Fruit fly (Drosophila melanogaster) whole organism, prepupa: ENCODE results near the gene RpS19a.
A peak's percentile ranks its signal among the peaks of the same experiment; 100 is the strongest.

Experiments
- Blimp-1 ChIP-seq: fragments of 200-800 bp; sonication (Bioruptor generic); optimal IDR thresholded peaks from 3 replicates; lab custom pipeline; 2017; ENCODE audit warnings: missing biosample characterization, missing genetic modification characterization, mild to moderate bottlenecking, moderate library complexity, missing genetic modification reagents
- CG10669 ChIP-seq: fragments of 200-800 bp; sonication (Bioruptor generic); optimal IDR thresholded peaks from 3 replicates; lab custom pipeline; 2018; ENCODE audit warnings: missing biosample characterization, mild to moderate bottlenecking, missing genetic modification characterization, moderate library complexity
- CG11294 ChIP-seq: fragments of 200-800 bp; sonication (Bioruptor generic); IDR thresholded peaks from 2 replicates; pipeline ENCODE4 v1.3.6; 2022; ENCODE audit warnings: missing biosample characterization, missing genetic modification characterization
- CG11762 ChIP-seq: fragments of 200-800 bp; sonication (Bioruptor generic); optimal IDR thresholded peaks from 3 replicates; lab custom pipeline; 2016; ENCODE audit warnings: missing biosample characterization, missing genetic modification characterization; ENCODE audit not compliant: insufficient read depth
- CG11902 ChIP-seq: fragments of 200-800 bp; sonication (Bioruptor generic); optimal IDR thresholded peaks from 3 replicates; lab custom pipeline; 2016; ENCODE audit warnings: missing biosample characterization, missing genetic modification characterization
- CG15336 ChIP-seq: fragments of 200-800 bp; sonication (Bioruptor generic); IDR thresholded peaks from 2 replicates; pipeline ENCODE4 v1.3.6; 2022; ENCODE audit warnings: missing biosample characterization, missing genetic modification characterization
- CG1621 ChIP-seq: fragments of 200-800 bp; sonication (Bioruptor generic); optimal IDR thresholded peaks from 3 replicates; lab custom pipeline; 2018; ENCODE audit warnings: missing biosample characterization, mild to moderate bottlenecking, missing genetic modification characterization
- CG16779 ChIP-seq: fragments of 200-800 bp; sonication (Bioruptor generic); optimal IDR thresholded peaks from 3 replicates; lab custom pipeline; 2017; ENCODE audit warnings: missing biosample characterization, mild to moderate bottlenecking, missing genetic modification characterization
- CG3032 ChIP-seq: fragments of 200-800 bp; optimal IDR thresholded peaks from 2 replicates; lab custom pipeline; 2019; ENCODE audit warnings: missing biosample characterization, mild to moderate bottlenecking, missing genetic modification characterization, moderate library complexity
- CG31627 ChIP-seq: fragments of 200-800 bp; sonication (Bioruptor generic); optimal IDR thresholded peaks from 3 replicates; lab custom pipeline; 2016; ENCODE audit warnings: missing biosample characterization, missing genetic modification characterization
- CG32006 ChIP-seq: fragments of 200-800 bp; sonication (Bioruptor generic); optimal IDR thresholded peaks from 3 replicates; lab custom pipeline; 2017; ENCODE audit warnings: missing biosample characterization, mild to moderate bottlenecking, missing genetic modification characterization
- CG3919 ChIP-seq: fragments of 200-800 bp; sonication (Bioruptor generic); optimal IDR thresholded peaks from 3 replicates; lab custom pipeline; 2016; ENCODE audit warnings: missing biosample characterization, missing genetic modification characterization
- CG4318 ChIP-seq: fragments of 200-800 bp; sonication (Bioruptor generic); optimal IDR thresholded peaks from 3 replicates; lab custom pipeline; 2017; ENCODE audit warnings: missing biosample characterization, mild to moderate bottlenecking, missing genetic modification characterization
- CG6163 ChIP-seq: fragments of 200-800 bp; sonication (Bioruptor generic); IDR thresholded peaks from 3 replicates; pipeline ENCODE4 v1.3.6; 2022; ENCODE audit warnings: missing biosample characterization, missing genetic modification characterization
- CG6276 ChIP-seq: fragments of 200-800 bp; sonication (Bioruptor generic); optimal IDR thresholded peaks from 2 replicates; lab custom pipeline; 2017; ENCODE audit warnings: missing biosample characterization, mild to moderate bottlenecking, missing genetic modification characterization
- CG6792 ChIP-seq: fragments of 200-800 bp; sonication (Bioruptor generic); optimal IDR thresholded peaks from 3 replicates; lab custom pipeline; 2016; ENCODE audit warnings: missing biosample characterization, missing genetic modification characterization
- CG6808 ChIP-seq: fragments of 200-800 bp; sonication (Bioruptor generic); optimal IDR thresholded peaks from 3 replicates; lab custom pipeline; 2017; ENCODE audit warnings: missing biosample characterization, missing genetic modification characterization, mild to moderate bottlenecking, moderate library complexity, missing genetic modification reagents
- CG7368 ChIP-seq: fragments of 200-800 bp; sonication (Bioruptor generic); optimal IDR thresholded peaks from 3 replicates; lab custom pipeline; 2016; ENCODE audit warnings: missing biosample characterization, missing genetic modification characterization
- CG8319 ChIP-seq: fragments of 200-800 bp; sonication (Bioruptor generic); optimal IDR thresholded peaks from 3 replicates; lab custom pipeline; 2016; ENCODE audit warnings: missing biosample characterization, missing genetic modification characterization
- CG8632 ChIP-seq: fragments of 200-800 bp; sonication (Bioruptor generic); optimal IDR thresholded peaks from 3 replicates; lab custom pipeline; 2016; ENCODE audit warnings: missing biosample characterization, missing genetic modification characterization
- CG9139 ChIP-seq: fragments of 200-800 bp; sonication (Bioruptor generic); optimal IDR thresholded peaks from 3 replicates; lab custom pipeline; 2017; ENCODE audit warnings: missing biosample characterization, mild to moderate bottlenecking, missing genetic modification characterization
- Eip75B ChIP-seq: fragments of 200-800 bp; sonication (Bioruptor generic); optimal IDR thresholded peaks from 3 replicates; lab custom pipeline; 2016; ENCODE audit warnings: missing biosample characterization, missing genetic modification characterization
- Eip78C ChIP-seq: fragments of 200-800 bp; sonication (Bioruptor generic); peaks from one replicate; lab custom pipeline; 2016; ENCODE audit warnings: missing biosample characterization, missing genetic modification characterization
- Ets21C ChIP-seq: fragments of 200-800 bp; sonication (Bioruptor generic); optimal IDR thresholded peaks from 3 replicates; lab custom pipeline; 2016; ENCODE audit warnings: missing biosample characterization, missing genetic modification characterization
- Ets96B ChIP-seq: fragments of 200-800 bp; optimal IDR thresholded peaks from 2 replicates; lab custom pipeline; 2019; ENCODE audit warnings: missing biosample characterization, mild to moderate bottlenecking, missing genetic modification characterization, moderate library complexity
- Gug ChIP-seq: fragments of 200-800 bp; sonication (Bioruptor generic); IDR thresholded peaks from 2 replicates; pipeline ENCODE4 v1.3.6; 2022; ENCODE audit warnings: missing biosample characterization, missing genetic modification characterization
- Hr39 ChIP-seq: fragments of 200-800 bp; sonication (Bioruptor generic); optimal IDR thresholded peaks from 2 replicates; lab custom pipeline; 2016; ENCODE audit warnings: missing biosample characterization, missing genetic modification characterization
- Met ChIP-seq: fragments of 200-800 bp; sonication (Bioruptor generic); optimal IDR thresholded peaks from 3 replicates; lab custom pipeline; 2016; ENCODE audit warnings: missing biosample characterization, missing genetic modification characterization
- OdsH ChIP-seq: fragments of 200-800 bp; sonication (Bioruptor generic); optimal IDR thresholded peaks from 3 replicates; lab custom pipeline; 2016; ENCODE audit warnings: missing biosample characterization, missing genetic modification characterization
- Sox102F ChIP-seq: fragments of 200-800 bp; sonication (Bioruptor generic); optimal IDR thresholded peaks from 2 replicates; lab custom pipeline; 2016; ENCODE audit warnings: missing biosample characterization, mild to moderate bottlenecking, missing genetic modification characterization
- Sox15 ChIP-seq: fragments of 200-800 bp; sonication (Bioruptor generic); optimal IDR thresholded peaks from 3 replicates; lab custom pipeline; 2016; ENCODE audit warnings: missing biosample characterization, missing genetic modification characterization
- acj6 ChIP-seq: fragments of 200-800 bp; sonication (Bioruptor generic); optimal IDR thresholded peaks from 3 replicates; lab custom pipeline; 2016; ENCODE audit warnings: missing biosample characterization, missing genetic modification characterization
- cyc ChIP-seq: fragments of 200-800 bp; sonication (Bioruptor generic); optimal IDR thresholded peaks from 3 replicates; lab custom pipeline; 2016; ENCODE audit warnings: missing biosample characterization, missing genetic modification characterization
- dac ChIP-seq: fragments of 200-800 bp; sonication (Bioruptor generic); optimal IDR thresholded peaks from 2 replicates; lab custom pipeline; 2017; ENCODE audit warnings: missing biosample characterization, mild to moderate bottlenecking, missing genetic modification characterization
- dsx ChIP-seq: fragments of 200-800 bp; optimal IDR thresholded peaks from 3 replicates; lab custom pipeline; 2019; ENCODE audit warnings: missing biosample characterization, mild to moderate bottlenecking, missing genetic modification characterization, moderate library complexity; ENCODE audit not compliant: poor library complexity, severe bottlenecking
- eg ChIP-seq: fragments of 200-800 bp; sonication (Bioruptor generic); IDR thresholded peaks from 3 replicates; pipeline ENCODE4 v1.3.6; 2022; ENCODE audit warnings: missing biosample characterization, missing genetic modification characterization
- fd59A ChIP-seq: fragments of 200-800 bp; sonication (Bioruptor generic); optimal IDR thresholded peaks from 2 replicates; lab custom pipeline; 2017; ENCODE audit warnings: missing biosample characterization, mild to moderate bottlenecking, missing genetic modification characterization, missing genetic modification reagents
- fkh ChIP-seq: fragments of 200-800 bp; sonication (Bioruptor generic); optimal IDR thresholded peaks from 3 replicates; lab custom pipeline; 2017; ENCODE audit warnings: missing biosample characterization, mild to moderate bottlenecking, missing genetic modification characterization, moderate library complexity
- net ChIP-seq: fragments of 200-800 bp; sonication (Bioruptor generic); optimal IDR thresholded peaks from 3 replicates; lab custom pipeline; 2016; ENCODE audit warnings: missing biosample characterization, missing genetic modification characterization
- pdm3 ChIP-seq: fragments of 200-800 bp; sonication (Bioruptor generic); optimal IDR thresholded peaks from 3 replicates; lab custom pipeline; 2016; ENCODE audit warnings: missing biosample characterization, missing genetic modification characterization
- salr ChIP-seq, 2 experiments: fragments of 200-800 bp; sonication (Bioruptor generic); optimal IDR thresholded peaks; 3 replicates each; lab custom pipeline; 2016 to 2018; ENCODE audit warnings: missing biosample characterization in 2 of 2, missing genetic modification characterization in 2 of 2, mild to moderate bottlenecking in 1 of 2
- spab ChIP-seq: fragments of 200-800 bp; sonication (Bioruptor generic); optimal IDR thresholded peaks from 2 replicates; lab custom pipeline; 2017; ENCODE audit warnings: missing biosample characterization, mild to moderate bottlenecking, missing genetic modification characterization, missing genetic modification reagents
- ss ChIP-seq, 2 experiments: fragments of 200-800 bp; sonication (Bioruptor generic); optimal IDR thresholded peaks; 2 replicates in 1 of 2; 3 replicates in 1 of 2; lab custom pipeline; 2017 to 2018; ENCODE audit warnings: mild to moderate bottlenecking in 2 of 2, missing biosample characterization in 2 of 2, missing genetic modification characterization in 2 of 2, moderate library complexity in 1 of 2
- svp ChIP-seq: fragments of 200-800 bp; sonication (Bioruptor generic); peaks from one replicate; lab custom pipeline; 2016; ENCODE audit warnings: missing biosample characterization, missing genetic modification characterization
- vri ChIP-seq: fragments of 200-800 bp; sonication (Bioruptor generic); optimal IDR thresholded peaks from 3 replicates; lab custom pipeline; 2016; ENCODE audit warnings: missing biosample characterization, mild to moderate bottlenecking, missing genetic modification characterization

Gene RpS19a

DNA sequence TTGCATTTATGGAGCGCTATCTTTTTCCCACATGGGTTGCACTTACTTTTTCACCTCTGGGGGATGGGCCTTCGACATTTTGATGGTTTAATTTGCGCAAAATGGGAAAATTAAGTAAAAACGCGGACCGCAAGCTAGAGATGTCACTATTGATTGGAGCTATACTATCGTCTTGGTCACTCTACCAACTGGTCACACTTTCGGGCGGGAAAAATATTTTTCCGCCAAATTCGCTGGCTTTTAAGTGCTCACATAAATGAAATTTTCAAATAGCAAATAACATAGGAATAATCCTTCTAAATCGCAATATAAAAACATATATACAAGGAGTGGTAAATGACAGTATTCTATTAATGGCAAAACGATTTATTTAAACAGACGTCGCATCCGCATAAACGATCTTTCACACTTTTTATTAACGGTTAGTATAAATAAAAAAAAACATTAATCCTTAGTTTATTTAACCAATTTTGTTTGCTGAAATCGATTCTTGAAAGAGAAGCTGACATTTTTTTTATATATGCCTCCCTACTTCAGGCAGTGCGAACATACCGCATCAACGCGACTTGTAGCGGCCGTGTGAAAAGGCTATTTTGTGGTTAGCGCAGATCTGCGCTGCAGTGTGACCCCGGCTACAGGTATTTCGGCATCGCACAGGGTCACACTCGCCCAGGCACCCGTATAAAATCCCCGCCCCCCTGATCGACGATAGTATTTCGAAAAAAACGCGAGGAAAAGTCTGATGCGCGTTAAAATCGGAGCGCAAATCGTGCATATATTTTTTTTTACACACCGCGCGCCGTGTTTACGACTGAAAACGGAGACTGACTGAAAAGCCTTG is 2.8 kb downstream of the RpS19a start, which contains the start of the genes SNRPG and mthl1 (continued):
- peak; percentile 85 for TF ChIP-seq Sox15 (GFP tag; lab: Kevin White, UChicago)
- peak; percentile 73 for TF ChIP-seq CG3032 (tag; lab: Kevin White, UChicago)
- peak; percentile 94 for TF ChIP-seq svp (GFP tag; lab: Kevin White, UChicago)
- peak; percentile 79 for TF ChIP-seq Ets21C
- TF ChIP-seq spab (GFP tag; lab: Kevin White, UChicago), result peak; percentile 48
- peak; percentile 80 for TF ChIP-seq Eip75B
- peak; percentile 63 for TF ChIP-seq CG11762
- TF ChIP-seq ss (GFP tag; optimal IDR thresholded peaks at IDR 0.05; lab: Kevin White, UChicago), result peak in 1 of 2 experiments; percentile 56
- TF ChIP-seq Gug (GFP tag; lab: Robert Waterston, UW), result peak; percentile 88
- TF ChIP-seq Met (GFP tag; lab: Kevin White, UChicago), result peak; percentile 75
- peak; percentile 70 for TF ChIP-seq net (GFP tag; lab: Kevin White, UChicago)
- peak; percentile 75 for TF ChIP-seq acj6 (GFP tag; lab: Kevin White, UChicago)
- TF ChIP-seq CG7368, result peak; percentile 29
- TF ChIP-seq CG1621 (tag; lab: Kevin White, UChicago), result peak; percentile 63
- peak; percentile 90 for TF ChIP-seq Hr39 (GFP tag; lab: Kevin White, UChicago)
- peak; percentile 69 for TF ChIP-seq dac
- TF ChIP-seq CG4318, result peak; percentile 78
- peak; percentile 85 for TF ChIP-seq CG3919 (GFP tag; lab: Kevin White, UChicago)
- peak; percentile 36 for TF ChIP-seq CG6808 (GFP tag; lab: Kevin White, UChicago)
- peak; percentile 16 for TF ChIP-seq Blimp-1 (GFP tag; lab: Kevin White, UChicago)
- peak; percentile 87 for TF ChIP-seq CG32006 (GFP tag; lab: Kevin White, UChicago)
- TF ChIP-seq pdm3, result peak; percentile 87
- TF ChIP-seq CG15336 (GFP tag; lab: Robert Waterston, UW), result peak; percentile 83
- peak; percentile 43 for TF ChIP-seq fd59A
- peak; percentile 52 for TF ChIP-seq CG8319 (GFP tag; lab: Kevin White, UChicago)
- TF ChIP-seq salr (GFP tag; optimal IDR thresholded peaks at IDR 0.05; lab: Kevin White, UChicago), result peak; percentile 71 to 81
- no peak for TF ChIP-seq CG16779
- TF ChIP-seq CG6792 (GFP tag; lab: Kevin White, UChicago), result peak; percentile 68
- peak; percentile 80 for TF ChIP-seq OdsH
- TF ChIP-seq CG11902 (GFP tag; lab: Kevin White, UChicago), result peak; percentile 81
- peak; percentile 20 for TF ChIP-seq vri (GFP tag; lab: Kevin White, UChicago)
- peak; percentile 89 for TF ChIP-seq cyc
- peak; percentile 58 for TF ChIP-seq CG6276 (GFP tag; lab: Kevin White, UChicago)
- no peak for TF ChIP-seq CG9139 (GFP tag; lab: Kevin White, UChicago)
- TF ChIP-seq Sox102F (GFP tag; lab: Kevin White, UChicago), result peak; percentile 42

DNA sequence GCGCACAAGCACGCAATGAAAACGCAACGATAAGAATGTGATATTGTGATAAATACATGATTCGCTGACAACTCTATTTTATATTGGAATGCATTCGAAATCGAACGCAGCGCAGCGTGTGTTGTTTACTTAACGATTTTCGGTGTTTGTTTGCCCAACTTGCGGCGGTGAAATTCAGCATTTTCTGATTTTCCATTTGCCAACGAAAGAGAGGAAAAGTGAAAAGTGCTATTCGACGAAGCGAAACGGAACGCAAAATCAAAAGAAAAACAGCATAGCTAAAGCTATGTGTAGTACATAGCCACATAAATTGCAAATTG is 3.4 kb downstream of the RpS19a start:
- TF ChIP-seq fkh (GFP tag; lab: Kevin White, UChicago) (peak; percentile 83), cyc (no peak), CG3032 (tag; lab: Kevin White, UChicago) (no peak)

DNA sequence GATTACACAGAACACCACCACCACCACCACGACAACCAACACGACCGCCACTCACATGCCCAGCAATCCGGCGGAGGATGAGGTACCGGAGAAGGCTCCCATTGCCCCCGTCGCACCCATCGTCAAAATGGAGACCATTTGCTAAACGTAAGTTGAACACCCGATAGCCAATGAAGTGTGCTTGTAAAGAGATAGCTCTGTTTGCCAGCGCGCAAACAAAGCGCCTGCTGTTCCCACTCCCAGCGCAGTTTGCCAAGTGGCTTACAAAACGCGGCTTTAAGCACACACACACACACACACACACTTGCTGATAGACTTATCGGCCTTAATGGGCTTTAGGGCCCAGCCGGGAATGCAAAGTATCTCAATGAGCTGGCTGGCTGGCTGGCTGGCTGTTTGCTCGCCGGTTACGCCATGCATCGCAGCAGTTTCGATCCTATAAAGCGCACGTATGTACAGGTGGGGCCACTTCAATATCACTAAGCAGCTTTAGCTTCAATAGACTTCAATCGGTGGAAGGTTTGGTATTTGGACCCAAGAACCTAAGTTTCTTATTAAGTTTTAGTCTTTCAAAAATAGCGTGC is 5.8 kb downstream of the RpS19a start:
- TF ChIP-seq dsx (GFP tag; lab: Kevin White, UChicago) (no peak), Ets96B (no peak), Sox102F (GFP tag; lab: Kevin White, UChicago) (no peak), eg (GFP tag; lab: Robert Waterston, UW) (no peak), CG11762 (no peak), pdm3 (no peak), Eip75B (no peak), dac (no peak), svp (GFP tag; lab: Kevin White, UChicago) (no peak), Blimp-1 (GFP tag; lab: Kevin White, UChicago) (no peak), Eip78C (GFP tag; lab: Kevin White, UChicago) (peak; percentile 51), CG1621 (tag; lab: Kevin White, UChicago) (peak; percentile 5), CG6163 (GFP tag; lab: Robert Waterston, UW) (no peak), CG31627 (GFP tag; lab: Kevin White, UChicago) (no peak), CG10669 (no peak), fkh (GFP tag; lab: Kevin White, UChicago) (peak; percentile 19), CG8632 (GFP tag; lab: Kevin White, UChicago) (no peak), acj6 (GFP tag; lab: Kevin White, UChicago) (no peak), CG11294 (no peak)
